Worm (Caenorhabditis elegans) whole organism, midembryonic: ENCODE measurements around the gene Y66A7A.7.

Experiments used
- T22C8.4 ChIP-seq: fragments of 200-800 bp; sonication (Bioruptor generic); IDR thresholded peaks from 2 replicates; pipeline ENCODE4 v1.3.6; 2022; ENCODE audit warnings: missing genetic modification characterization, missing compliant biosample characterization
- cog-1 ChIP-seq: sonication (generic microtip); optimal IDR thresholded peaks from 2 replicates; lab custom pipeline; 2016; ENCODE audit warnings: missing genetic modification characterization, missing compliant biosample characterization
- flt-1 ChIP-seq: fragments of 200-800 bp; sonication (Bioruptor generic); IDR thresholded peaks from 2 replicates; pipeline ENCODE4 v1.3.6; 2022; ENCODE audit warnings: missing genetic modification characterization, missing compliant biosample characterization
- klf-2 ChIP-seq: fragments of 200-800 bp; sonication (Bioruptor generic); conservative IDR thresholded peaks from 2 replicates; pipeline ENCODE4 v1.3.6; 2022; ENCODE audit warnings: missing genetic modification reagents, missing genetic modification characterization, missing compliant biosample characterization
- med-1 ChIP-seq: sonication (generic microtip); optimal IDR thresholded peaks from 2 replicates; lab custom pipeline; 2017; ENCODE audit warnings: missing genetic modification characterization, mild to moderate bottlenecking, missing compliant biosample characterization, antibody characterized with exemption, missing genetic modification reagents; ENCODE audit not compliant: insufficient read depth
- ref-1 ChIP-seq: fragments of 200-800 bp; sonication (Bioruptor generic); conservative IDR thresholded peaks from 2 replicates; pipeline ENCODE4 v1.3.6; 2022; ENCODE audit warnings: missing genetic modification reagents, missing genetic modification characterization, missing compliant biosample characterization
- tab-1 ChIP-seq: fragments of 200-800 bp; sonication (Bioruptor generic); IDR thresholded peaks from 2 replicates; pipeline ENCODE4 v1.3.6; 2022; ENCODE audit warnings: missing genetic modification characterization, missing compliant biosample characterization
- ztf-23 ChIP-seq: fragments of 200-800 bp; sonication (Bioruptor generic); IDR thresholded peaks from 2 replicates; pipeline ENCODE4 v1.3.6; 2022; ENCODE audit warnings: missing genetic modification reagents, missing genetic modification characterization, missing compliant biosample characterization
- ztf-29 ChIP-seq: fragments of 200-800 bp; sonication (Bioruptor generic); IDR thresholded peaks from 2 replicates; pipeline ENCODE4 v1.3.6; 2022; ENCODE audit warnings: missing genetic modification reagents, missing genetic modification characterization, missing compliant biosample characterization

Y66A7A.7 gene

ce11 chrIII:11580428-11580885 is 48.8 kb downstream of the Y66A7A.7 start, which contains the start of gene Y66D12A.7:
Gene Y66D12A.7, minus strand, starts transcription at chrIII:11580478.
- TF ChIP-seq ref-1 (no peak), ztf-23 (GFP tag; lab: Robert Waterston, UW) (no peak), tab-1 (no peak), ztf-29 (GFP tag; lab: Robert Waterston, UW) (no peak), klf-2 (GFP tag; lab: Robert Waterston, UW) (no peak), cog-1 (tag; lab: Kevin White, UChicago) (no peak), med-1 (GFP tag; lab: Kevin White, UChicago) (no peak), T22C8.4 (no peak), flt-1 (GFP tag; lab: Robert Waterston, UW) (no peak)

DNA sequence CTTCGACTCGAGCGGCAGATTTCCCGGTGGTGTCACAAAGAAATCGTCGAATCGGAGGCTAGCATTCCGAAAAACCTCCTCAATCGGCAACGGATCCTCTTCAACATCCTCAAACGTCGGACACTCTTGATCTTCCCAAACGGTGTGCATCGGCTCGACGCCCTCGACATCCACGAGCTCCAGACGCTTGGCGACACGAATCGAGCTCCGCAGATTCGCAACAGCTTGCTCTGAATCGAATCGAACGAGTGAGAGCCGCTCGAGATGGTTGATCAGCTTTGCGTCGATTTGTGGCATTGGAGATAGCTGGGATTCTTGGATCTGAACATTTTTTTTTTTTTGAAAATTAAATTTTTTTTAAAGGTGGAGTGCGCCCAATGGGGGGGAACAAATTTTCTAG is 49.9 kb downstream of the Y66A7A.7 start:
- TF ChIP-seq tab-1 (no peak), ref-1 (no peak), flt-1 (GFP tag; lab: Robert Waterston, UW) (no peak), ztf-23 (GFP tag; lab: Robert Waterston, UW) (no peak), ztf-29 (GFP tag; lab: Robert Waterston, UW) (no peak), T22C8.4 (no peak), med-1 (GFP tag; lab: Kevin White, UChicago) (no peak), klf-2 (GFP tag; lab: Robert Waterston, UW) (no peak), cog-1 (tag; lab: Kevin White, UChicago) (no peak)
